Fruit fly (Drosophila melanogaster) whole organism, embryonic: ENCODE measurements around the gene CG3999.

Experiments used
- Asciz ChIP-seq: fragments of 200-800 bp; sonication (Bioruptor generic); optimal IDR thresholded peaks from 2 replicates; lab custom pipeline; 2017; ENCODE audit warnings: missing biosample characterization, mild to moderate bottlenecking, missing genetic modification characterization, missing genetic modification reagents
- Atf3 ChIP-seq: fragments of 200-800 bp; sonication (Bioruptor generic); optimal IDR thresholded peaks from 3 replicates; lab custom pipeline; 2016; ENCODE audit warnings: missing biosample characterization, missing genetic modification characterization
- CG1024 ChIP-seq: fragments of 200-800 bp; sonication (Bioruptor generic); IDR thresholded peaks from 2 replicates; pipeline ENCODE4 v1.3.6; 2022; ENCODE audit warnings: missing biosample characterization, missing genetic modification characterization
- CG10366 ChIP-seq: fragments of 200-800 bp; sonication (Bioruptor generic); IDR thresholded peaks from 2 replicates; pipeline ENCODE4 v1.3.6; 2022; ENCODE audit warnings: missing biosample characterization, missing genetic modification characterization
- CG11093 ChIP-seq: fragments of 200-800 bp; sonication (Bioruptor generic); IDR thresholded peaks from 3 replicates; pipeline ENCODE4 v1.3.6; 2022; ENCODE audit warnings: missing biosample characterization, missing genetic modification characterization
- CG11504 ChIP-seq: fragments of 200-800 bp; sonication (Bioruptor generic); optimal IDR thresholded peaks from 3 replicates; lab custom pipeline; 2019; ENCODE audit warnings: missing biosample characterization, mild to moderate bottlenecking, missing genetic modification characterization, moderate library complexity
- CG12299 ChIP-seq: fragments of 200-800 bp; sonication (Bioruptor generic); optimal IDR thresholded peaks from 2 replicates; lab custom pipeline; 2018; ENCODE audit warnings: missing biosample characterization, mild to moderate bottlenecking, missing genetic modification characterization
- CG14965 ChIP-seq: fragments of 200-800 bp; sonication (Bioruptor generic); optimal IDR thresholded peaks from 2 replicates; lab custom pipeline; 2016; ENCODE audit warnings: missing biosample characterization, missing genetic modification characterization, borderline replicate concordance
- CG15269 ChIP-seq: fragments of 200-800 bp; sonication (Bioruptor generic); optimal IDR thresholded peaks from 2 replicates; lab custom pipeline; 2018; ENCODE audit warnings: missing biosample characterization, mild to moderate bottlenecking, missing genetic modification characterization, moderate library complexity
- CG1529 ChIP-seq: fragments of 200-800 bp; sonication (Bioruptor generic); optimal IDR thresholded peaks from 3 replicates; lab custom pipeline; 2018; ENCODE audit warnings: missing biosample characterization, missing genetic modification characterization
- CG1792 ChIP-seq: fragments of 200-800 bp; sonication (Bioruptor generic); optimal IDR thresholded peaks from 2 replicates; lab custom pipeline; 2016; ENCODE audit warnings: missing biosample characterization, missing genetic modification characterization
- CG18262 ChIP-seq: fragments of 200-800 bp; optimal IDR thresholded peaks from 3 replicates; lab custom pipeline; 2019; ENCODE audit warnings: missing biosample characterization, mild to moderate bottlenecking, missing genetic modification characterization, moderate library complexity
- CG18619 ChIP-seq: fragments of 200-800 bp; sonication (Bioruptor generic); optimal IDR thresholded peaks from 3 replicates; lab custom pipeline; 2017; ENCODE audit warnings: missing biosample characterization, mild to moderate bottlenecking, missing genetic modification characterization
- CG2202 ChIP-seq: fragments of 200-800 bp; sonication (Bioruptor generic); optimal IDR thresholded peaks from 2 replicates; lab custom pipeline; 2018; ENCODE audit warnings: missing biosample characterization, mild to moderate bottlenecking, missing genetic modification characterization
- CG34376 ChIP-seq: fragments of 200-800 bp; sonication (Bioruptor generic); optimal IDR thresholded peaks from 2 replicates; lab custom pipeline; 2018; ENCODE audit warnings: missing biosample characterization, mild to moderate bottlenecking, missing genetic modification characterization
- CG6254 ChIP-seq: fragments of 200-800 bp; sonication (Bioruptor generic); optimal IDR thresholded peaks from 3 replicates; lab custom pipeline; 2017; ENCODE audit warnings: mild to moderate bottlenecking, missing biosample characterization, missing genetic modification reagents, missing genetic modification characterization
- CG9215 ChIP-seq: fragments of 200-800 bp; sonication (Bioruptor generic); IDR thresholded peaks from 2 replicates; pipeline ENCODE4 v1.3.6; 2022; ENCODE audit warnings: missing biosample characterization, missing genetic modification characterization
- CG9437 ChIP-seq: fragments of 200-800 bp; sonication (Bioruptor generic); optimal IDR thresholded peaks from 2 replicates; lab custom pipeline; 2018; ENCODE audit warnings: missing biosample characterization, mild to moderate bottlenecking, missing genetic modification characterization
- HLHmδ ChIP-seq: fragments of 200-800 bp; sonication (Bioruptor generic); optimal IDR thresholded peaks from 2 replicates; lab custom pipeline; 2018; ENCODE audit warnings: missing biosample characterization, mild to moderate bottlenecking, missing genetic modification characterization, moderate library complexity
- Hmx ChIP-seq: fragments of 200-800 bp; sonication (Bioruptor generic); optimal IDR thresholded peaks from 2 replicates; lab custom pipeline; 2016; ENCODE audit warnings: missing biosample characterization, missing genetic modification characterization
- Hr78 ChIP-seq, 2 experiments: fragments of 200-800 bp in 1 of 2; fragments of >200 bp in 1 of 2; sonication (Bioruptor generic) in 1 of 2; optimal IDR thresholded peaks; 2 replicates each; lab custom pipeline; 2017 to 2019; ENCODE audit warnings: missing biosample characterization in 2 of 2, missing genetic modification characterization in 2 of 2, mild to moderate bottlenecking in 1 of 2, moderate library complexity in 1 of 2
- Jarid2 ChIP-seq: fragments of 200-800 bp; sonication (Bioruptor generic); optimal IDR thresholded peaks from 3 replicates; lab custom pipeline; 2017; ENCODE audit warnings: mild to moderate bottlenecking, missing biosample characterization, missing genetic modification reagents, missing genetic modification characterization
- Neu2 ChIP-seq: fragments of 200-800 bp; sonication (Bioruptor generic); optimal IDR thresholded peaks from 3 replicates; lab custom pipeline; 2016; ENCODE audit warnings: missing biosample characterization, missing genetic modification characterization, borderline replicate concordance
- Nf-YB ChIP-seq: fragments of 200-800 bp; sonication (Bioruptor generic); optimal IDR thresholded peaks from 3 replicates; lab custom pipeline; 2019; ENCODE audit warnings: missing biosample characterization, mild to moderate bottlenecking, missing genetic modification characterization, moderate library complexity
- NfI ChIP-seq: fragments of 200-800 bp; sonication (Bioruptor generic); optimal IDR thresholded peaks from 3 replicates; lab custom pipeline; 2018; ENCODE audit warnings: missing biosample characterization, mild to moderate bottlenecking, missing genetic modification characterization, moderate library complexity
- Sry-β ChIP-seq: fragments of 200-800 bp; sonication (Bioruptor generic); optimal IDR thresholded peaks from 2 replicates; lab custom pipeline; 2018; ENCODE audit warnings: missing biosample characterization, mild to moderate bottlenecking, missing genetic modification characterization, moderate library complexity
- Ssrp ChIP-seq: fragments of 200-800 bp; sonication (Bioruptor generic); optimal IDR thresholded peaks from 2 replicates; lab custom pipeline; 2018; ENCODE audit warnings: missing biosample characterization, mild to moderate bottlenecking, missing genetic modification characterization, moderate library complexity
- Trl ChIP-seq, 3 experiments: fragments of >200 bp in 2 of 3; fragments of 200-800 bp in 1 of 3; sonication (Bioruptor generic) in 1 of 3; optimal IDR thresholded peaks; 2 replicates in 1 of 3; 3 replicates in 2 of 3; lab custom pipeline; 2016 to 2017; ENCODE audit warnings: missing biosample characterization in 1 of 3, missing genetic modification characterization in 1 of 3
- ab ChIP-seq: fragments of 200-800 bp; sonication (Bioruptor generic); optimal IDR thresholded peaks from 2 replicates; lab custom pipeline; 2016; ENCODE audit warnings: missing biosample characterization, missing genetic modification characterization
- ac ChIP-seq: fragments of 200-800 bp; sonication (Bioruptor generic); optimal IDR thresholded peaks from 3 replicates; lab custom pipeline; 2017; ENCODE audit warnings: missing biosample characterization, mild to moderate bottlenecking, missing genetic modification characterization
- amos ChIP-seq: fragments of 200-800 bp; sonication (Bioruptor generic); IDR thresholded peaks from 2 replicates; pipeline ENCODE4 v1.3.6; 2022; ENCODE audit warnings: missing biosample characterization, missing genetic modification characterization; ENCODE audit not compliant: partially characterized antibody
- bcd ChIP-seq: fragments of 200-800 bp; sonication (Bioruptor generic); optimal IDR thresholded peaks from 2 replicates; lab custom pipeline; 2017; ENCODE audit warnings: missing biosample characterization, mild to moderate bottlenecking, missing genetic modification characterization
- cato ChIP-seq: fragments of 200-800 bp; sonication (Bioruptor generic); optimal IDR thresholded peaks from 2 replicates; lab custom pipeline; 2016; ENCODE audit warnings: missing biosample characterization, missing genetic modification characterization, borderline replicate concordance
- chn ChIP-seq: fragments of 200-800 bp; sonication (Bioruptor generic); optimal IDR thresholded peaks from 2 replicates; lab custom pipeline; 2016; ENCODE audit warnings: missing biosample characterization, missing genetic modification characterization
- dmrt99B ChIP-seq: fragments of 200-800 bp; sonication (Bioruptor generic); optimal IDR thresholded peaks from 2 replicates; lab custom pipeline; 2018; ENCODE audit warnings: missing biosample characterization, mild to moderate bottlenecking, missing genetic modification characterization, moderate library complexity
- ewg ChIP-seq: fragments of 200-800 bp; sonication (Bioruptor generic); optimal IDR thresholded peaks from 3 replicates; lab custom pipeline; 2017; ENCODE audit warnings: mild to moderate bottlenecking, missing biosample characterization, missing genetic modification reagents, missing genetic modification characterization
- gcm2 ChIP-seq: fragments of 200-800 bp; sonication (Bioruptor generic); optimal IDR thresholded peaks from 2 replicates; lab custom pipeline; 2016; ENCODE audit warnings: missing biosample characterization, missing genetic modification characterization
- gfzf ChIP-seq: fragments of 200-800 bp; sonication (Bioruptor generic); optimal IDR thresholded peaks from 2 replicates; lab custom pipeline; 2016; ENCODE audit warnings: missing biosample characterization, mild to moderate bottlenecking, missing genetic modification characterization, moderate library complexity
- hkb ChIP-seq, 2 experiments: fragments of 200-800 bp in 1 of 2; fragments of >200 bp in 1 of 2; sonication (Bioruptor generic) in 1 of 2; IDR thresholded peaks in 1 of 2; optimal IDR thresholded peaks in 1 of 2; 2 replicates each; pipeline versions ENCODE4 v1.3.6 to Lab custom; 2017 to 2022; ENCODE audit warnings: missing biosample characterization in 1 of 2, missing genetic modification characterization in 1 of 2
- ind ChIP-seq: fragments of 200-800 bp; sonication (Bioruptor generic); optimal IDR thresholded peaks from 3 replicates; lab custom pipeline; 2016; ENCODE audit warnings: missing biosample characterization, missing genetic modification characterization
- insv ChIP-seq, 2 experiments: fragments of 200-800 bp; sonication (Bioruptor generic); optimal IDR thresholded peaks; 3 replicates each; lab custom pipeline; 2016 to 2018; ENCODE audit warnings: missing biosample characterization in 2 of 2, missing genetic modification characterization in 2 of 2
- maf-S ChIP-seq: fragments of 200-800 bp; sonication (Bioruptor generic); optimal IDR thresholded peaks from 2 replicates; lab custom pipeline; 2016; ENCODE audit warnings: missing biosample characterization, missing genetic modification characterization
- mld ChIP-seq: fragments of 200-800 bp; sonication (Bioruptor generic); IDR thresholded peaks from 3 replicates; pipeline ENCODE4 v1.3.6; 2022; ENCODE audit warnings: missing biosample characterization, missing genetic modification characterization; ENCODE audit not compliant: partially characterized antibody
- pho ChIP-seq: fragments of 200-800 bp; sonication (Bioruptor generic); optimal IDR thresholded peaks from 2 replicates; lab custom pipeline; 2016; ENCODE audit warnings: missing biosample characterization, missing genetic modification characterization
- psq ChIP-seq: fragments of 200-800 bp; sonication (Bioruptor generic); optimal IDR thresholded peaks from 2 replicates; lab custom pipeline; 2017; ENCODE audit warnings: missing biosample characterization, missing genetic modification characterization
- pum ChIP-seq: fragments of 200-800 bp; sonication (Bioruptor generic); optimal IDR thresholded peaks from 2 replicates; lab custom pipeline; 2016; ENCODE audit warnings: missing biosample characterization, missing genetic modification characterization
- repo ChIP-seq: fragments of 200-800 bp; sonication (Bioruptor generic); optimal IDR thresholded peaks from 2 replicates; lab custom pipeline; 2016; ENCODE audit warnings: missing biosample characterization, missing genetic modification characterization
- sqz ChIP-seq: fragments of 200-800 bp; sonication (Bioruptor generic); optimal IDR thresholded peaks from 3 replicates; lab custom pipeline; 2018; ENCODE audit warnings: missing biosample characterization, mild to moderate bottlenecking, missing genetic modification characterization

Gene CG3999

DNA sequence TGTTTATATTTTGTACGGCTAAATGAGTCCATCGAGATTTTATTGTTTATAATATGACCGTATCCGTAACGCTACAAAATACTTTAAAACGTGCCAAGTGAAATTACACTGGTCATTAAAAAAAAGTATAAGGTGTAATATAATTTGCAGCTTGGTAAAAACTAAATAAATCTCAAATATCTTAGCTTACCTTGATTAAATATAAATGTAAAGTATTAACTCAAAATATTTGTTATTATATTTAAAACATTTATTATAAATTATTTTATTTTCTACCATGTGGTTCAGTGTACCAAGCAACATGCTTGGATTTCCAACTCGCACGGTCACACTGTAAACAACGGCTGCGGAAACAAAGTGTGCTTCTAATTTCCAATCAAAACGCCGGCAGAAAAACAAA is 10.5 kb downstream of the CG3999 start, which contains the start of the genes Sirt6 and pont (continued):
- TF ChIP-seq hkb (optimal IDR thresholded peaks at IDR 0.05; lab: Kevin White, UChicago), result no peak
- no peak for TF ChIP-seq hkb (GFP tag; IDR thresholded peaks at IDR 0.05; lab: Robert Waterston, UW)
- TF ChIP-seq gcm2 (GFP tag; lab: Kevin White, UChicago), result no peak
- TF ChIP-seq Hr78 (GFP tag; optimal IDR thresholded peaks at IDR 0.05; lab: Kevin White, UChicago), result peak in 1 of 2 experiments; percentile 80
- peak; percentile 66 for TF ChIP-seq Jarid2 (GFP tag; lab: Kevin White, UChicago)
- TF ChIP-seq CG18619 (GFP tag; lab: Kevin White, UChicago), result peak; percentile 91
- peak; percentile 92 for TF ChIP-seq Asciz (GFP tag; lab: Kevin White, UChicago)
- TF ChIP-seq CG12299, result peak; percentile 92
- TF ChIP-seq CG18262 (tag; lab: Kevin White, UChicago), result peak; percentile 98
- peak; percentile 76 for TF ChIP-seq CG34376 (GFP tag; lab: Kevin White, UChicago)
- TF ChIP-seq Nf-YB (GFP tag; lab: Kevin White, UChicago), result peak; percentile 84
- no peak for TF ChIP-seq repo (GFP tag; lab: Kevin White, UChicago)
- peak; percentile 97 for TF ChIP-seq Ssrp
- TF ChIP-seq CG11093 (GFP tag; lab: Robert Waterston, UW), result peak; percentile 95
- peak; percentile 94 for TF ChIP-seq ind
- peak; percentile 91 for TF ChIP-seq CG9437 (GFP tag; lab: Kevin White, UChicago)
- peak; percentile 89 for TF ChIP-seq CG2202
- TF ChIP-seq Sry-β, result peak; percentile 54
- TF ChIP-seq ab, result no peak
- TF ChIP-seq chn (GFP tag; lab: Kevin White, UChicago), result peak; percentile 48
- peak; percentile 44 for TF ChIP-seq pho (GFP tag; lab: Kevin White, UChicago)
- peak; percentile 23 for TF ChIP-seq Hmx
- TF ChIP-seq CG15269, result peak; percentile 96
- no peak for TF ChIP-seq CG1024 (GFP tag; lab: Robert Waterston, UW)
- TF ChIP-seq CG1529 (GFP tag; lab: Kevin White, UChicago), result peak; percentile 76
- TF ChIP-seq ewg (GFP tag; lab: Kevin White, UChicago), result peak; percentile 88
- TF ChIP-seq ac (GFP tag; lab: Kevin White, UChicago), result peak; percentile 31
- TF ChIP-seq psq (GFP tag; lab: Kevin White, UChicago), result peak; percentile 87
- TF ChIP-seq dmrt99B (tag; lab: Kevin White, UChicago), result peak; percentile 96
- TF ChIP-seq CG6254, result peak; percentile 81
- TF ChIP-seq CG1792 (GFP tag; lab: Kevin White, UChicago), result peak; percentile 26
- TF ChIP-seq CG11504 (tag; lab: Kevin White, UChicago), result peak; percentile 97
- no peak for TF ChIP-seq amos (GFP tag; lab: Robert Waterston, UW)
- peak; percentile 66 for TF ChIP-seq gfzf (GFP tag; lab: Kevin White, UChicago)
- no peak for TF ChIP-seq CG10366 (GFP tag; lab: Robert Waterston, UW)
- peak; percentile 40 for TF ChIP-seq Atf3 (GFP tag; lab: Kevin White, UChicago)
- TF ChIP-seq sqz, result peak; percentile 89
- no peak for TF ChIP-seq mld (GFP tag; lab: Robert Waterston, UW)
- peak; percentile 94 for TF ChIP-seq bcd
- no peak for TF ChIP-seq CG9215 (GFP tag; lab: Robert Waterston, UW)
- TF ChIP-seq NfI (GFP tag; lab: Kevin White, UChicago), result peak; percentile 91
- TF ChIP-seq maf-S (GFP tag; lab: Kevin White, UChicago), result peak; percentile 7
- no peak for TF ChIP-seq Neu2
- TF ChIP-seq CG14965, result no peak
- peak; percentile 87 for TF ChIP-seq cato
- no peak for TF ChIP-seq HLHmδ (GFP tag; lab: Kevin White, UChicago)
- no peak for TF ChIP-seq Trl (optimal IDR thresholded peaks at IDR 0.05; lab: Kevin White, UChicago)
- TF ChIP-seq Trl (GFP tag; optimal IDR thresholded peaks at IDR 0.05; lab: Kevin White, UChicago), result peak; percentile 57
- TF ChIP-seq insv (GFP tag; optimal IDR thresholded peaks at IDR 0.05; lab: Kevin White, UChicago), result peak in 1 of 2 experiments; percentile 58
- TF ChIP-seq pum (GFP tag; lab: Kevin White, UChicago), result peak; percentile 56
